Fruit fly (Drosophila melanogaster): ENCODE results near the gene ATPsynG.

DNA sequence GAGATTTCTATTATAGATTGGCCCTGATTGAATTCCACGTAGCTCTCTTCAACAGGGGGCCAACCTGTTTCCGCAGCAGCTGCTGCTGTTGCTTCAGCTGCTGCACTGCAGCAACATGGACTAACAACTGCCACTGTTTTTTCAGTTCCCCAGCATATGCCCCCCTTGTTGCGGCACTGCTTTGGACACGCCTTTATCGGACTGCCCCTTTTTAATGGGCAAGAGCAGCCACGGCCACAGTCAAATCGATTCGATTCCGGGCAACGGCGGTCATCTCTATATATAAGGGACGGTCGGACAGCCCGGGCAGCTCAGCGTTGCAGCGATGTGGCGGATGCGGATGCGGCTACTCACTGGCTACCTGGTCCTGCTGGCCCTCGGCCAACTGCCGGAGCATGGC is 39.1 kb upstream of the ATPsynG start, which contains the start of gene Acp32CD:
- TF ChIP-seq CG8301 (tag; optimal IDR thresholded peaks at IDR 0.05) (no peak), CG8159 (tag; optimal IDR thresholded peaks at IDR 0.05) (no peak), CG12605 (GFP tag; IDR thresholded peaks at IDR 0.05) (no peak), Pif1B (GFP tag; optimal IDR thresholded peaks at IDR 0.05) (no peak), CG4496 (GFP tag; IDR thresholded peaks at IDR 0.05) (no peak), gl (tag; optimal IDR thresholded peaks at IDR 0.05) (no peak), Ets98B (GFP tag; IDR thresholded peaks at IDR 0.05) (no peak), CG17806 (tag; optimal IDR thresholded peaks at IDR 0.05) (no peak), D1 (tag; optimal IDR thresholded peaks at IDR 0.05) (no peak), EcR (GFP tag; optimal IDR thresholded peaks at IDR 0.05) (no peak), CG13204 (GFP tag; optimal IDR thresholded peaks at IDR 0.05) (no peak), CG10348 (GFP tag; IDR thresholded peaks at IDR 0.05) (no peak)

All from whole organism, pupa.